Fruit fly (Drosophila melanogaster) whole organism, embryonic: Measurements from ENCODE around the gene Bacc.
A peak's percentile ranks its signal among the peaks of the same experiment; 100 is the strongest.

Source experiments
- Blimp-1 ChIP-seq: fragments of 200-800 bp; sonication (Bioruptor generic); optimal IDR thresholded peaks from 3 replicates; lab custom pipeline; 2018; ENCODE audit warnings: missing biosample characterization, missing genetic modification characterization, mild to moderate bottlenecking, moderate library complexity, missing genetic modification reagents
- CG10462 ChIP-seq: fragments of 200-800 bp; sonication (Bioruptor generic); optimal IDR thresholded peaks from 2 replicates; lab custom pipeline; 2016; ENCODE audit warnings: missing biosample characterization, missing genetic modification characterization
- CG10979 ChIP-seq: fragments of 200-800 bp; sonication (Bioruptor generic); optimal IDR thresholded peaks from 2 replicates; lab custom pipeline; 2018; ENCODE audit warnings: missing biosample characterization, mild to moderate bottlenecking, missing genetic modification characterization, moderate library complexity
- CG11695 ChIP-seq: fragments of 200-800 bp; sonication (Bioruptor generic); IDR thresholded peaks from 3 replicates; pipeline ENCODE4 v1.3.6; 2022; ENCODE audit warnings: missing biosample characterization, missing genetic modification characterization
- CG14667 ChIP-seq: fragments of 200-800 bp; sonication (Bioruptor generic); IDR thresholded peaks from 2 replicates; pipeline ENCODE4 v1.3.6; 2022; ENCODE audit warnings: missing biosample characterization, missing genetic modification characterization
- CG2120 ChIP-seq: fragments of 200-800 bp; sonication (Bioruptor generic); optimal IDR thresholded peaks from 3 replicates; lab custom pipeline; 2016; ENCODE audit warnings: missing biosample characterization, missing genetic modification characterization
- CG2199 ChIP-seq: fragments of 200-800 bp; sonication (Bioruptor generic); IDR thresholded peaks from 3 replicates; pipeline ENCODE4 v1.3.6; 2022; ENCODE audit warnings: missing biosample characterization, missing genetic modification characterization
- CG2678 ChIP-seq: fragments of 200-800 bp; sonication (Bioruptor generic); optimal IDR thresholded peaks from 3 replicates; lab custom pipeline; 2019; ENCODE audit warnings: missing biosample characterization, mild to moderate bottlenecking, missing genetic modification characterization, moderate library complexity
- CG30403 ChIP-seq: fragments of 200-800 bp; sonication (Bioruptor generic); optimal IDR thresholded peaks from 3 replicates; lab custom pipeline; 2016; ENCODE audit warnings: missing biosample characterization, missing genetic modification characterization
- CG6254 ChIP-seq: fragments of 200-800 bp; sonication (Bioruptor generic); optimal IDR thresholded peaks from 3 replicates; lab custom pipeline; 2017; ENCODE audit warnings: mild to moderate bottlenecking, missing biosample characterization, missing genetic modification reagents, missing genetic modification characterization
- CG6654 ChIP-seq: fragments of 200-800 bp; sonication (Bioruptor generic); optimal IDR thresholded peaks from 2 replicates; lab custom pipeline; 2017; ENCODE audit warnings: missing biosample characterization, mild to moderate bottlenecking, missing genetic modification characterization
- CG7357 ChIP-seq: fragments of 200-800 bp; sonication (Bioruptor generic); IDR thresholded peaks from 3 replicates; pipeline ENCODE4 v1.3.6; 2022; ENCODE audit warnings: missing biosample characterization, missing genetic modification characterization
- CG8290 ChIP-seq, 3 experiments: fragments of 200-800 bp; sonication (Bioruptor generic); optimal IDR thresholded peaks; 2 replicates each; lab custom pipeline; 2016 to 2019; ENCODE audit warnings: missing biosample characterization in 3 of 3, missing genetic modification characterization in 3 of 3, mild to moderate bottlenecking in 2 of 3, moderate library complexity in 1 of 3
- CoRest ChIP-seq: fragments of 200-800 bp; sonication (Bioruptor generic); optimal IDR thresholded peaks from 3 replicates; lab custom pipeline; 2018; ENCODE audit warnings: missing biosample characterization, mild to moderate bottlenecking, missing genetic modification characterization, moderate library complexity
- D ChIP-seq, 2 experiments: fragments of 200-800 bp in 1 of 2; fragments of >200 bp in 1 of 2; sonication (Bioruptor generic) in 1 of 2; optimal IDR thresholded peaks; 2 replicates in 1 of 2; 3 replicates in 1 of 2; lab custom pipeline; 2017; ENCODE audit warnings: mild to moderate bottlenecking in 1 of 2, missing biosample characterization in 1 of 2, missing genetic modification characterization in 1 of 2, missing genetic modification reagents in 1 of 2
- Deaf1 ChIP-seq: fragments of 200-800 bp; optimal IDR thresholded peaks from 3 replicates; lab custom pipeline; 2019; ENCODE audit warnings: missing biosample characterization, mild to moderate bottlenecking, missing genetic modification characterization, moderate library complexity
- Dip2 ChIP-seq: fragments of 200-800 bp; sonication (Bioruptor generic); IDR thresholded peaks from 2 replicates; pipeline ENCODE4 v1.3.6; 2022; ENCODE audit warnings: missing biosample characterization, missing genetic modification characterization
- Eip74EF ChIP-seq, 2 experiments: fragments of 200-800 bp in 1 of 2; fragments of >200 bp in 1 of 2; sonication (Bioruptor generic) in 1 of 2; optimal IDR thresholded peaks; 2 replicates each; lab custom pipeline; 2017 to 2019; ENCODE audit warnings: missing biosample characterization in 2 of 2, missing genetic modification characterization in 2 of 2, mild to moderate bottlenecking in 1 of 2, moderate library complexity in 1 of 2
- Ets65A ChIP-seq: fragments of 200-800 bp; sonication (Bioruptor generic); peaks from one replicate; lab custom pipeline; 2016; ENCODE audit warnings: missing biosample characterization, missing genetic modification characterization
- Gug ChIP-seq: fragments of 200-800 bp; sonication (Bioruptor generic); IDR thresholded peaks from 4 replicates; pipeline ENCODE4 v1.3.6; 2022; ENCODE audit warnings: missing biosample characterization, missing genetic modification characterization
- H15 ChIP-seq: fragments of 200-800 bp; sonication (Bioruptor generic); IDR thresholded peaks from 3 replicates; pipeline ENCODE4 v1.3.6; 2022; ENCODE audit warnings: missing biosample characterization, missing genetic modification characterization
- HLHmδ ChIP-seq: fragments of 200-800 bp; sonication (Bioruptor generic); optimal IDR thresholded peaks from 2 replicates; lab custom pipeline; 2018; ENCODE audit warnings: missing biosample characterization, mild to moderate bottlenecking, missing genetic modification characterization, moderate library complexity
- Med ChIP-seq: fragments of 200-800 bp; sonication (Bioruptor generic); peaks from one replicate; lab custom pipeline; 2016; ENCODE audit warnings: missing biosample characterization, missing genetic modification characterization, mild to moderate bottlenecking, inconsistent platforms, moderate library complexity
- Myb ChIP-seq: fragments of 200-800 bp; sonication (Bioruptor generic); optimal IDR thresholded peaks from 2 replicates; lab custom pipeline; 2016; ENCODE audit warnings: missing biosample characterization, missing genetic modification characterization
- NC2β ChIP-seq: fragments of 200-800 bp; sonication (Bioruptor generic); optimal IDR thresholded peaks from 2 replicates; lab custom pipeline; 2016; ENCODE audit warnings: missing biosample characterization, missing genetic modification characterization
- Rx ChIP-seq: fragments of 200-800 bp; sonication (Bioruptor generic); IDR thresholded peaks from 2 replicates; pipeline ENCODE4 v1.3.6; 2022; ENCODE audit warnings: missing biosample characterization, missing genetic modification characterization
- Six4 ChIP-seq: fragments of 200-800 bp; sonication (Bioruptor generic); optimal IDR thresholded peaks from 2 replicates; lab custom pipeline; 2016; ENCODE audit warnings: missing biosample characterization, missing genetic modification characterization
- ara ChIP-seq: fragments of 200-800 bp; sonication (Bioruptor generic); IDR thresholded peaks from 2 replicates; pipeline ENCODE4 v1.3.6; 2022; ENCODE audit warnings: missing biosample characterization, missing genetic modification characterization
- chif ChIP-seq, 2 experiments: fragments of 200-800 bp; sonication (Bioruptor generic); optimal IDR thresholded peaks; 3 replicates each; lab custom pipeline; 2016; ENCODE audit warnings: missing biosample characterization in 2 of 2, missing genetic modification characterization in 2 of 2
- dpn ChIP-seq, 2 experiments: fragments of 200-800 bp; sonication (Bioruptor generic); optimal IDR thresholded peaks; 3 replicates each; lab custom pipeline; 2016; ENCODE audit warnings: missing biosample characterization in 2 of 2, missing genetic modification characterization in 2 of 2
- ewg ChIP-seq: fragments of 200-800 bp; sonication (Bioruptor generic); optimal IDR thresholded peaks from 3 replicates; lab custom pipeline; 2017; ENCODE audit warnings: mild to moderate bottlenecking, missing biosample characterization, missing genetic modification reagents, missing genetic modification characterization
- eyg ChIP-seq: fragments of 200-800 bp; sonication (Bioruptor generic); optimal IDR thresholded peaks from 3 replicates; lab custom pipeline; 2016; ENCODE audit warnings: missing biosample characterization, missing genetic modification characterization
- fd102C ChIP-seq: fragments of 200-800 bp; sonication (Bioruptor generic); optimal IDR thresholded peaks from 2 replicates; lab custom pipeline; 2018; ENCODE audit warnings: missing biosample characterization, mild to moderate bottlenecking, missing genetic modification characterization, moderate library complexity
- ftz-f1 ChIP-seq: fragments of 200-800 bp; sonication (Bioruptor generic); optimal IDR thresholded peaks from 2 replicates; lab custom pipeline; 2016; ENCODE audit warnings: missing biosample characterization, missing genetic modification characterization
- grau ChIP-seq: fragments of 200-800 bp; optimal IDR thresholded peaks from 3 replicates; lab custom pipeline; 2019; ENCODE audit warnings: missing biosample characterization, mild to moderate bottlenecking, missing genetic modification characterization, moderate library complexity
- hkb ChIP-seq, 2 experiments: fragments of 200-800 bp in 1 of 2; fragments of >200 bp in 1 of 2; sonication (Bioruptor generic) in 1 of 2; IDR thresholded peaks in 1 of 2; optimal IDR thresholded peaks in 1 of 2; 2 replicates each; pipeline versions ENCODE4 v1.3.6 to Lab custom; 2017 to 2022; ENCODE audit warnings: missing biosample characterization in 1 of 2, missing genetic modification characterization in 1 of 2
- ind ChIP-seq: fragments of 200-800 bp; sonication (Bioruptor generic); optimal IDR thresholded peaks from 3 replicates; lab custom pipeline; 2016; ENCODE audit warnings: missing biosample characterization, missing genetic modification characterization
- lmd ChIP-seq: fragments of 200-800 bp; sonication (Bioruptor generic); IDR thresholded peaks from 2 replicates; pipeline ENCODE4 v1.3.6; 2022; ENCODE audit warnings: missing biosample characterization, missing genetic modification characterization
- mam ChIP-seq: fragments of 200-800 bp; sonication (Bioruptor generic); optimal IDR thresholded peaks from 3 replicates; lab custom pipeline; 2016; ENCODE audit warnings: missing biosample characterization, missing genetic modification characterization
- pfk ChIP-seq: fragments of 200-800 bp; sonication (Bioruptor generic); optimal IDR thresholded peaks from 2 replicates; lab custom pipeline; 2018; ENCODE audit warnings: missing biosample characterization, mild to moderate bottlenecking, missing genetic modification characterization, moderate library complexity
- schlank ChIP-seq: fragments of 200-800 bp; sonication (Bioruptor generic); optimal IDR thresholded peaks from 2 replicates; lab custom pipeline; 2018; ENCODE audit warnings: missing biosample characterization, mild to moderate bottlenecking, missing genetic modification characterization
- sens-2 ChIP-seq: fragments of 200-800 bp; sonication (Bioruptor generic); IDR thresholded peaks from 2 replicates; pipeline ENCODE4 v1.3.6; 2022; ENCODE audit warnings: missing biosample characterization, missing genetic modification characterization
- sisA ChIP-seq: fragments of 200-800 bp; sonication (Bioruptor generic); IDR thresholded peaks from 2 replicates; pipeline ENCODE4 v1.3.6; 2022; ENCODE audit warnings: missing biosample characterization, missing genetic modification characterization
- slbo ChIP-seq: fragments of 200-800 bp; sonication (Bioruptor generic); IDR thresholded peaks from 2 replicates; pipeline ENCODE4 v1.3.6; 2022; ENCODE audit warnings: missing biosample characterization, missing genetic modification characterization
- so ChIP-seq: fragments of 200-800 bp; sonication (Bioruptor generic); IDR thresholded peaks from 3 replicates; pipeline ENCODE4 v1.3.6; 2022; ENCODE audit warnings: missing biosample characterization, missing genetic modification characterization
- tap ChIP-seq: fragments of 200-800 bp; optimal IDR thresholded peaks from 3 replicates; lab custom pipeline; 2019; ENCODE audit warnings: missing biosample characterization, mild to moderate bottlenecking, missing genetic modification characterization, moderate library complexity
- tgo ChIP-seq: fragments of 200-800 bp; sonication (Bioruptor generic); IDR thresholded peaks from 3 replicates; pipeline ENCODE4 v1.3.6; 2022; ENCODE audit warnings: missing biosample characterization, missing genetic modification characterization

Gene Bacc

DNA sequence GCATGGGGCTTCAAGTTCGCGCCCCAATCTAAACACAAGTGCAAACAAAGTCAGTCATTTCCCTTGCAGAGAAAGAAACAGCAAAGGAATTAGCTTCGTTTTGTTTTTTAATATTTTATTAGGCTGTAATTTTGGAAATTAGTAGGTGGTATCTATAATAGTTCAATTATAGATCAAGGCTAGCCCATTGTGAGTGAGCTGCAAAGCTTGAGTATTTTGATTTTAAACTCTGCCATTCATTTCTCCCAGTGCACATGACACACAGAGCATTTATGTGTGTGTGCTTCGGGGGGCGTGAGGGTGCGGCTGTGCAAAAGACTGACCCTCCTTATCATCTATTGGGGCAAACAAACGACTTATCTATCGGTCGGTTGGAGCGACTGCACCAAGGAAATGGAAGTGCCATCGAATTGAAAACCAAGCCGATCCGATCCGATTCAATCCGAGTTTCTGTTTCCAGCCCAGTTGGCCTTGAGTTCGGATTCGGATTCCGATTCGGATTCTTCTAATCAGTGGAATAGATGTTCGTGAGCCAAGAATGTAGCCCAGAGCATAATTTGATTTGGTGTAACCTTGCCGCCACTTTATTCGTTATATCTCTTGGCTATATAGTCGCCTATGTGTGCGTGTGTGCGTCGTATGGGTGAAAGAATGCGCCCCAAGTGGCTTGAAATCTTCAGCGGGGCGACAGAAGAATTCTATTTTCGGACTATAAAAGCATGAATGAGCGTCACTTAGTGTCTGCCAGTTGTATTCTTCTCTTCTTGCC, 20.7 kb upstream of the Bacc start (continued):
- TF ChIP-seq CG2678 (peak; percentile 38), ara (peak; percentile 47; the same call in 1 of the 2 replicates), Med (GFP tag; lab: Kevin White, UChicago) (peak; percentile 80), Six4 (peak; percentile 0), Myb (GFP tag; lab: Kevin White, UChicago) (no peak), schlank (tag; lab: Kevin White, UChicago) (no peak), CG8290 (GFP tag; optimal IDR thresholded peaks at IDR 0.05; lab: Kevin White, UChicago) (no peak), CG8290 (tag; optimal IDR thresholded peaks at IDR 0.05; lab: Kevin White, UChicago) (peak in 1 of 2 experiments; percentile 24), Blimp-1 (GFP tag; lab: Kevin White, UChicago) (peak; percentile 50), tgo (GFP tag; lab: Robert Waterston, UW) (peak; percentile 27; the same call in 1 of the 3 replicates), Rx (GFP tag; lab: Robert Waterston, UW) (peak; percentile 62; the same call in 1 of the 2 replicates), CG30403 (GFP tag; lab: Kevin White, UChicago) (peak; percentile 17), mam (GFP tag; lab: Kevin White, UChicago) (peak; percentile 14), Eip74EF (GFP tag; optimal IDR thresholded peaks at IDR 0.05; lab: Kevin White, UChicago) (peak in 1 of 2 experiments; percentile 31), CG7357 (GFP tag; lab: Robert Waterston, UW) (no peak), so (GFP tag; lab: Robert Waterston, UW) (0 out of 3 replicates have a peak, but pooled peaks have one; percentile 41), eyg (GFP tag; lab: Kevin White, UChicago) (peak; percentile 9), fd102C (GFP tag; lab: Kevin White, UChicago) (no peak), sisA (peak; percentile 38; the same call in 1 of the 2 replicates), CG11695 (0 out of 3 replicates have a peak, but pooled peaks have one; percentile 41), CG2199 (GFP tag; lab: Robert Waterston, UW) (no peak), tap (tag; lab: Kevin White, UChicago) (peak; percentile 6), Gug (GFP tag; lab: Robert Waterston, UW) (0 out of 4 replicates have a peak, but pooled peaks have one; percentile 22), D (optimal IDR thresholded peaks at IDR 0.05; lab: Kevin White, UChicago) (no peak), D (GFP tag; optimal IDR thresholded peaks at IDR 0.05; lab: Kevin White, UChicago) (peak; percentile 15), CoRest (tag; lab: Kevin White, UChicago) (peak; percentile 18), pfk (GFP tag; lab: Kevin White, UChicago) (no peak), Ets65A (GFP tag; lab: Kevin White, UChicago) (no peak), CG14667 (GFP tag; lab: Robert Waterston, UW) (peak; percentile 55; the same call in 1 of the 2 replicates), CG10462 (GFP tag; lab: Kevin White, UChicago) (no peak), dpn (GFP tag; optimal IDR thresholded peaks at IDR 0.05; lab: Kevin White, UChicago) (peak in 1 of 2 experiments; percentile 8), ewg (GFP tag; lab: Kevin White, UChicago) (no peak), CG6254 (peak; percentile 2), sens-2 (GFP tag; lab: Robert Waterston, UW) (peak; percentile 27; the same call in 1 of the 2 replicates), CG2120 (GFP tag; lab: Kevin White, UChicago) (peak; percentile 22), H15 (GFP tag; lab: Robert Waterston, UW) (0 out of 3 replicates have a peak, but pooled peaks have one; percentile 36), ind (GFP tag; lab: Kevin White, UChicago) (peak; percentile 40), Deaf1 (peak; percentile 57), ftz-f1 (GFP tag; lab: Kevin White, UChicago) (peak; percentile 63), CG6654 (GFP tag; lab: Kevin White, UChicago) (no peak), lmd (GFP tag; lab: Robert Waterston, UW) (peak; percentile 57), grau (tag; lab: Kevin White, UChicago) (peak; percentile 29), NC2β (peak; percentile 11), Dip2 (GFP tag; lab: Robert Waterston, UW) (no peak), hkb (optimal IDR thresholded peaks at IDR 0.05; lab: Kevin White, UChicago) (no peak), hkb (GFP tag; IDR thresholded peaks at IDR 0.05; lab: Robert Waterston, UW) (0 out of 2 replicates have a peak, but pooled peaks have one; percentile 23), slbo (GFP tag; lab: Robert Waterston, UW) (peak; percentile 52; the same call in 1 of the 2 replicates), CG10979 (peak; percentile 38), chif (GFP tag; optimal IDR thresholded peaks at IDR 0.05; lab: Kevin White, UChicago) (peak in 1 of 2 experiments; percentile 19), HLHmδ (GFP tag; lab: Kevin White, UChicago) (no peak)
